Worm (Caenorhabditis elegans) whole organism, L1 larva: Measurements from ENCODE around the gene F23B2.7.

Experiments used
- C04F5.9 ChIP-seq: sonication (generic microtip); optimal IDR thresholded peaks from 2 replicates; lab custom pipeline; 2016; ENCODE audit warnings: missing genetic modification characterization, missing compliant biosample characterization
- C16A3.4 ChIP-seq: fragments of 150-350 bp; optimal IDR thresholded peaks from 2 replicates; lab custom pipeline; 2014; ENCODE audit warnings: missing biosample characterization, missing genetic modification characterization
- F16B12.6 ChIP-seq: fragments of 150-350 bp; optimal IDR thresholded peaks from 2 replicates; lab custom pipeline; 2014; ENCODE audit warnings: missing biosample characterization, missing genetic modification characterization
- Y116A8C.19 ChIP-seq: sonication (generic microtip); optimal IDR thresholded peaks from 2 replicates; lab custom pipeline; 2016; ENCODE audit warnings: missing compliant biosample characterization, missing genetic modification characterization, borderline replicate concordance
- aha-1 ChIP-seq: fragments of 150-350 bp; optimal IDR thresholded peaks from 2 replicates; lab custom pipeline; 2014; ENCODE audit warnings: missing biosample characterization, missing genetic modification characterization
- aly-2 ChIP-seq: fragments of 150-350 bp; optimal IDR thresholded peaks from 2 replicates; lab custom pipeline; 2014; ENCODE audit warnings: missing biosample characterization, missing genetic modification characterization
- ceh-8 ChIP-seq: fragments of 200-800 bp; sonication (Bioruptor generic); optimal IDR thresholded peaks from 2 replicates; lab custom pipeline; 2018; ENCODE audit warnings: mild to moderate bottlenecking, missing genetic modification characterization, moderate library complexity, missing compliant biosample characterization
- ceh-88 ChIP-seq: fragments of 200-800 bp; sonication (Bioruptor generic); IDR thresholded peaks from 2 replicates; pipeline ENCODE4 v1.3.6; 2022; ENCODE audit warnings: missing genetic modification characterization, missing compliant biosample characterization
- ceh-90 ChIP-seq: sonication (generic microtip); optimal IDR thresholded peaks from 2 replicates; lab custom pipeline; 2016; ENCODE audit warnings: missing genetic modification characterization, missing compliant biosample characterization
- ces-1 ChIP-seq: fragments of 150-350 bp; optimal IDR thresholded peaks from 2 replicates; lab custom pipeline; 2014; ENCODE audit warnings: missing biosample characterization, missing genetic modification reagents, missing genetic modification characterization
- efl-1 ChIP-seq, 4 experiments: fragments of 150-350 bp; optimal IDR thresholded peaks in 3 of 4; peaks in 1 of 4; 1 replicate in 1 of 4; 2 replicates in 3 of 4; lab custom pipeline; 2014; ENCODE audit warnings: missing biosample characterization in 2 of 4, missing genetic modification characterization in 2 of 4, missing genetic modification reagents in 2 of 4
- elt-2 ChIP-seq: sonication (generic microtip); optimal IDR thresholded peaks from 2 replicates; lab custom pipeline; 2016; ENCODE audit warnings: missing genetic modification characterization, mild to moderate bottlenecking, inconsistent platforms, missing compliant biosample characterization, missing genetic modification reagents
- fkh-4 ChIP-seq: sonication (generic microtip); optimal IDR thresholded peaks from 2 replicates; lab custom pipeline; 2016; ENCODE audit warnings: missing compliant biosample characterization, missing genetic modification characterization, borderline replicate concordance
- fos-1 ChIP-seq: fragments of 150-350 bp; optimal IDR thresholded peaks from 2 replicates; lab custom pipeline; 2014; ENCODE audit warnings: missing biosample characterization, missing genetic modification characterization
- grh-1 ChIP-seq: fragments of 200-800 bp; sonication (Bioruptor generic); IDR thresholded peaks from 2 replicates; pipeline ENCODE4 v1.3.6; 2022; ENCODE audit warnings: missing genetic modification reagents, missing genetic modification characterization, missing compliant biosample characterization
- hpl-2 ChIP-seq: fragments of 150-350 bp; optimal IDR thresholded peaks from 2 replicates; lab custom pipeline; 2014; ENCODE audit warnings: missing biosample characterization, missing genetic modification reagents, missing genetic modification characterization
- isw-1 ChIP-seq: fragments of 200-800 bp; sonication (Bioruptor generic); IDR thresholded peaks from 2 replicates; pipeline ENCODE4 v1.3.6; 2022; ENCODE audit warnings: missing genetic modification characterization, missing compliant biosample characterization
- jun-1 ChIP-seq: fragments of 150-350 bp; optimal IDR thresholded peaks from 2 replicates; lab custom pipeline; 2014; ENCODE audit warnings: missing biosample characterization, missing genetic modification reagents, missing genetic modification characterization
- lin-13 ChIP-seq: fragments of 150-350 bp; optimal IDR thresholded peaks from 2 replicates; lab custom pipeline; 2014; ENCODE audit warnings: missing biosample characterization, missing genetic modification reagents, missing genetic modification characterization
- lin-14 ChIP-seq: fragments of 200-800 bp; sonication (Bioruptor generic); optimal IDR thresholded peaks from 2 replicates; lab custom pipeline; 2018; ENCODE audit warnings: mild to moderate bottlenecking, missing genetic modification characterization, moderate library complexity, missing compliant biosample characterization
- lin-35 ChIP-seq, 2 experiments: fragments of 150-350 bp; optimal IDR thresholded peaks; 2 replicates each; lab custom pipeline; 2014; ENCODE audit warnings: missing biosample characterization in 2 of 2, missing genetic modification characterization in 2 of 2, missing genetic modification reagents in 2 of 2
- lin-39 ChIP-seq: fragments of 150-350 bp; optimal IDR thresholded peaks from 2 replicates; lab custom pipeline; 2014; ENCODE audit warnings: missing biosample characterization, missing genetic modification reagents, missing genetic modification characterization
- lir-3 ChIP-seq: sonication (generic microtip); optimal IDR thresholded peaks from 2 replicates; lab custom pipeline; 2016; ENCODE audit warnings: mild to moderate bottlenecking, missing genetic modification characterization, moderate library complexity, missing compliant biosample characterization; ENCODE audit not compliant: poor library complexity
- lsy-2 ChIP-seq, 2 experiments: fragments of 150-350 bp; optimal IDR thresholded peaks; 2 replicates each; lab custom pipeline; 2014; ENCODE audit warnings: missing biosample characterization in 2 of 2, missing genetic modification characterization in 2 of 2
- mab-9 ChIP-seq: fragments of 200-800 bp; sonication (Bioruptor generic); IDR thresholded peaks from 2 replicates; pipeline ENCODE4 v1.3.6; 2022; ENCODE audit warnings: missing genetic modification reagents, missing genetic modification characterization, missing compliant biosample characterization
- mdl-1 ChIP-seq, 2 experiments: fragments of 150-350 bp; optimal IDR thresholded peaks; 2 replicates each; lab custom pipeline; 2014 to 2017; ENCODE audit warnings: missing biosample characterization in 2 of 2, missing genetic modification characterization in 2 of 2, inconsistent platforms in 1 of 2
- mep-1 ChIP-seq: fragments of 150-350 bp; optimal IDR thresholded peaks from 2 replicates; lab custom pipeline; 2014; ENCODE audit warnings: missing biosample characterization, missing genetic modification characterization
- nhr-11 ChIP-seq: fragments of 150-350 bp; optimal IDR thresholded peaks from 2 replicates; lab custom pipeline; 2014; ENCODE audit warnings: missing biosample characterization, missing genetic modification characterization
- nhr-19 ChIP-seq: fragments of 200-800 bp; sonication (Bioruptor generic); conservative IDR thresholded peaks from 2 replicates; pipeline ENCODE4 v1.3.6; 2022; ENCODE audit warnings: missing genetic modification characterization, missing compliant biosample characterization
- nhr-20 ChIP-seq: sonication (generic microtip); optimal IDR thresholded peaks from 2 replicates; lab custom pipeline; 2016; ENCODE audit warnings: mild to moderate bottlenecking, missing genetic modification characterization, missing compliant biosample characterization
- nhr-71 ChIP-seq: sonication (generic microtip); optimal IDR thresholded peaks from 2 replicates; lab custom pipeline; 2016; ENCODE audit warnings: mild to moderate bottlenecking, missing genetic modification characterization, moderate library complexity, missing compliant biosample characterization
- nhr-76 ChIP-seq: sonication (generic microtip); optimal IDR thresholded peaks from 2 replicates; lab custom pipeline; 2017; ENCODE audit warnings: missing biosample characterization, missing genetic modification characterization
- nhr-85 ChIP-seq: sonication (generic microtip); peaks from one replicate; lab custom pipeline; 2016; ENCODE audit warnings: missing genetic modification characterization, inconsistent platforms, missing compliant biosample characterization
- nhr-90 ChIP-seq: sonication (generic microtip); optimal IDR thresholded peaks from 2 replicates; lab custom pipeline; 2016; ENCODE audit warnings: mild to moderate bottlenecking, missing genetic modification characterization, missing compliant biosample characterization; ENCODE audit not compliant: poor library complexity
- pag-3 ChIP-seq: sonication (generic microtip); optimal IDR thresholded peaks from 2 replicates; lab custom pipeline; 2017; ENCODE audit warnings: missing genetic modification characterization, mild to moderate bottlenecking, missing compliant biosample characterization, antibody characterized with exemption, borderline replicate concordance; ENCODE audit not compliant: insufficient read depth
- pax-3 ChIP-seq: fragments of 200-800 bp; sonication (Bioruptor generic); optimal IDR thresholded peaks from 2 replicates; lab custom pipeline; 2018; ENCODE audit warnings: mild to moderate bottlenecking, missing genetic modification characterization, moderate library complexity, missing compliant biosample characterization
- pqm-1 ChIP-seq: sonication (generic microtip); optimal IDR thresholded peaks from 3 replicates; lab custom pipeline; 2017; ENCODE audit warnings: missing biosample characterization, missing genetic modification characterization
- rnt-1 ChIP-seq: sonication (generic microtip); optimal IDR thresholded peaks from 2 replicates; lab custom pipeline; 2016; ENCODE audit warnings: mild to moderate bottlenecking, missing genetic modification characterization, moderate library complexity, missing compliant biosample characterization
- skn-1 ChIP-seq: fragments of 150-350 bp; optimal IDR thresholded peaks from 2 replicates; lab custom pipeline; 2014; ENCODE audit warnings: missing biosample characterization, missing genetic modification characterization
- snpc-4 ChIP-seq: fragments of 150-350 bp; optimal IDR thresholded peaks from 2 replicates; lab custom pipeline; 2014; ENCODE audit warnings: missing biosample characterization, missing genetic modification characterization
- sox-4 ChIP-seq: sonication (generic microtip); optimal IDR thresholded peaks from 2 replicates; lab custom pipeline; 2016; ENCODE audit warnings: missing genetic modification characterization, missing compliant biosample characterization
- swsn-7 ChIP-seq: sonication (generic microtip); optimal IDR thresholded peaks from 2 replicates; lab custom pipeline; 2016; ENCODE audit warnings: missing genetic modification characterization, missing compliant biosample characterization
- tbx-2 ChIP-seq: sonication (generic microtip); optimal IDR thresholded peaks from 2 replicates; lab custom pipeline; 2016; ENCODE audit warnings: missing genetic modification characterization, missing compliant biosample characterization
- unc-130 ChIP-seq: fragments of 150-350 bp; optimal IDR thresholded peaks from 2 replicates; lab custom pipeline; 2017; ENCODE audit warnings: missing biosample characterization, missing genetic modification characterization, inconsistent platforms
- unc-62 ChIP-seq: fragments of 150-350 bp; optimal IDR thresholded peaks from 2 replicates; lab custom pipeline; 2014; ENCODE audit warnings: missing biosample characterization, missing genetic modification reagents, missing genetic modification characterization
- unc-98 ChIP-seq: fragments of 200-800 bp; sonication (Bioruptor generic); IDR thresholded peaks from 2 replicates; pipeline ENCODE4 v1.3.6; 2022; ENCODE audit warnings: missing genetic modification characterization, missing compliant biosample characterization
- xbp-1 ChIP-seq: sonication (generic microtip); optimal IDR thresholded peaks from 2 replicates; lab custom pipeline; 2016; ENCODE audit warnings: missing genetic modification characterization, missing compliant biosample characterization

Gene F23B2.7

DNA sequence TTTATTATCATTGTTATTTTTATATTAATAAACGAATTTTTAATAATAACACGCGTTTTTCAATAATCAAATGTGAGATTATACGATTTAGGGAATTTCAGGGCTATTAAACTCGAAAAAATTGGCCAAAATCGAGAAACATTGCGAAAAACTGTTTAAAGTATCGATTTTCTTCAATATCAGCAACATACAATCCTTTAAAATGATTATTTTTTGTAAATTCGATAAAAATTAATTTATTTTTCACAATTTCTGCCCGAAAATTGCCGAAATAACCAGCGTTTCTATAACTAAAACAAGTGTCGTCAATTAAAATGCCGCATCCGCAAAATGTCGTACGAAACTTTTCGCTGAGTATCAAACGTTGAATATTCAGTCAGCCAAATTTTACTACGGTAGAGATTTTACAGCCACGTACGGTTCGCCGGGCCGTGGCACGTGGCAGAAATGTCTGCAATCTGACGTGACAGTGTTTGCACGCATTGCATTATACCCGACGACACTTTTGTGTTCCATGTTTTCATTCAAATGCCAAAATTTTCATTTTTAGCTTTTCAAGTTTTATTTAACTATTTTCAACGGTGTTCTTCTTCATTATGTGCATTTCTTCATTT, 45.9 kb downstream of the F23B2.7 start:
- TF ChIP-seq nhr-20 (tag; lab: Kevin White, UChicago) = peak; percentile 22
- peak; percentile 86 for TF ChIP-seq ceh-88 (GFP tag; lab: Robert Waterston, UW)
- TF ChIP-seq nhr-19 (GFP tag; lab: Robert Waterston, UW) = peak; percentile 95
- TF ChIP-seq grh-1 (GFP tag; lab: Robert Waterston, UW) = peak; percentile 99
- peak; percentile 73 for TF ChIP-seq F16B12.6 (tag; lab: Kevin White, UChicago)
- peak; percentile 82 for TF ChIP-seq nhr-85 (tag; lab: Kevin White, UChicago)
- TF ChIP-seq lin-14 (GFP tag; lab: Kevin White, UChicago) = peak; percentile 23
- peak; percentile 46 for TF ChIP-seq nhr-71
- peak; percentile 10 to 18 for TF ChIP-seq efl-1 (optimal IDR thresholded peaks at IDR 0.05; lab: Kevin White, UChicago)
- peak in 1 of 2 experiments; percentile 95 for TF ChIP-seq efl-1 (GFP tag; optimal IDR thresholded peaks at IDR 0.05 in 1 of 2; lab: Kevin White, UChicago)
- TF ChIP-seq rnt-1 (tag; lab: Kevin White, UChicago) = peak; percentile 30
- peak; percentile 53 for TF ChIP-seq nhr-90 (tag; lab: Kevin White, UChicago)
- TF ChIP-seq mab-9 (GFP tag; lab: Robert Waterston, UW) = peak; percentile 93
- TF ChIP-seq lin-35 (GFP tag; optimal IDR thresholded peaks at IDR 0.05; lab: Kevin White, UChicago) = peak in 1 of 2 experiments; percentile 20
- TF ChIP-seq unc-98 = peak; percentile 8; the same call in 1 of the 2 replicates
- peak; percentile 82 for TF ChIP-seq isw-1 (GFP tag; lab: Robert Waterston, UW)
- TF ChIP-seq lsy-2 (tag; optimal IDR thresholded peaks at IDR 0.05; lab: Kevin White, UChicago) = peak; percentile 22 to 51
- peak; percentile 10 for TF ChIP-seq pax-3 (tag; lab: Kevin White, UChicago)
- TF ChIP-seq, all 84 proteins: peak for 17; not testable (repeated sequence) for 67

DNA sequence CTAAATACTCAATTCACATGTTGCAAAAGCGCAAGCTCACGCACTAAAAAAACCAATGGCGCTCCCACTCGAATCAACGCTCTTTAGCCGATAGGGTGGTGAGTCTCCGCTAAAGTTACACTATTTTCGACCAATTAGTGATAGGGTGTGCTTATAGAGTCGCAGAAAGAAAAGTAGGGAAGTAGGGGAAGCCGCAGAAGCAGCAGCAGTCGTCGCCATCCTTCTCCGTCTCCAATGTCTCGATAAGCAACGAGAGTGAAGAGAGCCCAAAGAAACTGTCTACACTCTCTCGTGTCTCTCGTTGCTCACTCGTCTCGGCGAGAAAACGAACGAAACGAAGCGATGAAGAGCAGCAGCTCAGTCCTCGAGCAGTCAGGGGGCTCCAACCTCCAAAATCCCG, 46.5 kb downstream of the F23B2.7 start:
- TF ChIP-seq nhr-85 (tag; lab: Kevin White, UChicago) (no peak), grh-1 (GFP tag; lab: Robert Waterston, UW) (no peak), lin-39 (tag; lab: Kevin White, UChicago) (no peak), fkh-4 (tag; lab: Kevin White, UChicago) (peak; percentile 20), fos-1 (peak; percentile 72), swsn-7 (peak; percentile 54), sox-4 (tag; lab: Kevin White, UChicago) (no peak), C16A3.4 (tag; lab: Kevin White, UChicago) (no peak), elt-2 (tag; lab: Kevin White, UChicago) (peak; percentile 8), unc-62 (GFP tag; lab: Kevin White, UChicago) (no peak), unc-130 (tag; lab: Kevin White, UChicago) (no peak), hpl-2 (GFP tag; lab: Kevin White, UChicago) (no peak), lin-13 (GFP tag; lab: Kevin White, UChicago) (no peak), pqm-1 (no peak), ces-1 (GFP tag; lab: Kevin White, UChicago) (peak; percentile 30), ceh-8 (GFP tag; lab: Kevin White, UChicago) (peak; percentile 29), nhr-19 (GFP tag; lab: Robert Waterston, UW) (peak; percentile 55), tbx-2 (peak; percentile 77), mep-1 (tag; lab: Kevin White, UChicago) (peak; percentile 37), lir-3 (tag; lab: Kevin White, UChicago) (peak; percentile 16), xbp-1 (tag; lab: Kevin White, UChicago) (peak; percentile 51), skn-1 (tag; lab: Kevin White, UChicago) (peak; percentile 52), jun-1 (tag; lab: Kevin White, UChicago) (peak; percentile 72), snpc-4 (tag; lab: Kevin White, UChicago) (peak; percentile 56), nhr-76 (no peak), mdl-1 (tag; optimal IDR thresholded peaks at IDR 0.05; lab: Kevin White, UChicago) (peak in 1 of 2 experiments; percentile 62), lsy-2 (tag; optimal IDR thresholded peaks at IDR 0.05; lab: Kevin White, UChicago) (peak; percentile 55 to 71), F16B12.6 (tag; lab: Kevin White, UChicago) (no peak), rnt-1 (tag; lab: Kevin White, UChicago) (peak; percentile 79), ceh-90 (tag; lab: Kevin White, UChicago) (no peak), lin-35 (GFP tag; optimal IDR thresholded peaks at IDR 0.05; lab: Kevin White, UChicago) (peak; percentile 23 to 60), aly-2 (no peak), pax-3 (tag; lab: Kevin White, UChicago) (no peak), nhr-90 (tag; lab: Kevin White, UChicago) (peak; percentile 18), C04F5.9 (tag; lab: Kevin White, UChicago) (no peak), nhr-11 (tag; lab: Kevin White, UChicago) (no peak), aha-1 (tag; lab: Kevin White, UChicago) (no peak), Y116A8C.19 (tag; lab: Kevin White, UChicago) (no peak), pag-3 (tag; lab: Kevin White, UChicago) (no peak), nhr-20 (tag; lab: Kevin White, UChicago) (peak; percentile 65)
